Fruit fly (Drosophila melanogaster) whole organism, embryonic: Measurements from ENCODE around the gene COX7AL2.

Experiments used
- Atf3 ChIP-seq: fragments of 200-800 bp; sonication (Bioruptor generic); optimal IDR thresholded peaks from 3 replicates; lab custom pipeline; 2016; ENCODE audit warnings: missing biosample characterization, missing genetic modification characterization
- Blimp-1 ChIP-seq: fragments of 200-800 bp; sonication (Bioruptor generic); optimal IDR thresholded peaks from 3 replicates; lab custom pipeline; 2018; ENCODE audit warnings: missing biosample characterization, missing genetic modification characterization, mild to moderate bottlenecking, moderate library complexity, missing genetic modification reagents
- C15 ChIP-seq: fragments of 200-800 bp; sonication (Bioruptor generic); IDR thresholded peaks from 3 replicates; pipeline ENCODE4 v1.3.6; 2022; ENCODE audit warnings: missing biosample characterization, missing genetic modification characterization
- CG10209 ChIP-seq: fragments of 200-800 bp; sonication (Bioruptor generic); optimal IDR thresholded peaks from 3 replicates; lab custom pipeline; 2017; ENCODE audit warnings: missing biosample characterization, mild to moderate bottlenecking, missing genetic modification characterization, missing genetic modification reagents
- CG10431 ChIP-seq: fragments of 200-800 bp; sonication (Bioruptor generic); optimal IDR thresholded peaks from 3 replicates; lab custom pipeline; 2018; ENCODE audit warnings: missing biosample characterization, mild to moderate bottlenecking, missing genetic modification characterization
- CG11456 ChIP-seq: fragments of 200-800 bp; sonication (Bioruptor generic); IDR thresholded peaks from 3 replicates; pipeline ENCODE4 v1.3.6; 2022; ENCODE audit warnings: missing biosample characterization, missing genetic modification characterization
- CG12942 ChIP-seq: fragments of 200-800 bp; sonication (Bioruptor generic); optimal IDR thresholded peaks from 3 replicates; lab custom pipeline; 2016; ENCODE audit warnings: missing biosample characterization, missing genetic modification characterization
- CG14050 ChIP-seq: fragments of 200-800 bp; sonication (Bioruptor generic); IDR thresholded peaks from 3 replicates; pipeline ENCODE4 v1.3.6; 2022; ENCODE audit warnings: missing biosample characterization, missing genetic modification characterization
- CG14441 ChIP-seq: fragments of 200-800 bp; sonication (Bioruptor generic); IDR thresholded peaks from 2 replicates; pipeline ENCODE4 v1.3.6; 2022; ENCODE audit warnings: missing biosample characterization, missing genetic modification characterization
- CG15269 ChIP-seq: fragments of 200-800 bp; sonication (Bioruptor generic); optimal IDR thresholded peaks from 2 replicates; lab custom pipeline; 2018; ENCODE audit warnings: missing biosample characterization, mild to moderate bottlenecking, missing genetic modification characterization, moderate library complexity
- CG15696 ChIP-seq: fragments of 200-800 bp; sonication (Bioruptor generic); optimal IDR thresholded peaks from 2 replicates; lab custom pipeline; 2019; ENCODE audit warnings: missing biosample characterization, mild to moderate bottlenecking, missing genetic modification characterization, moderate library complexity
- CG17359 ChIP-seq: fragments of 200-800 bp; sonication (Bioruptor generic); optimal IDR thresholded peaks from 3 replicates; lab custom pipeline; 2018; ENCODE audit warnings: missing biosample characterization, mild to moderate bottlenecking, missing genetic modification characterization, moderate library complexity
- CG17802 ChIP-seq: fragments of 200-800 bp; sonication (Bioruptor generic); optimal IDR thresholded peaks from 2 replicates; lab custom pipeline; 2018; ENCODE audit warnings: missing biosample characterization, mild to moderate bottlenecking, missing genetic modification characterization, moderate library complexity
- CG2120 ChIP-seq: fragments of 200-800 bp; sonication (Bioruptor generic); optimal IDR thresholded peaks from 3 replicates; lab custom pipeline; 2016; ENCODE audit warnings: missing biosample characterization, missing genetic modification characterization
- CG2889 ChIP-seq: fragments of 200-800 bp; sonication (Bioruptor generic); IDR thresholded peaks from 3 replicates; pipeline ENCODE4 v1.3.6; 2022; ENCODE audit warnings: missing biosample characterization, missing genetic modification characterization
- CG30431 ChIP-seq: fragments of 200-800 bp; sonication (Bioruptor generic); optimal IDR thresholded peaks from 2 replicates; lab custom pipeline; 2017; ENCODE audit warnings: missing biosample characterization, missing genetic modification characterization
- CG32772 ChIP-seq: fragments of 200-800 bp; sonication (Bioruptor generic); IDR thresholded peaks from 2 replicates; pipeline ENCODE4 v1.3.6; 2022; ENCODE audit warnings: missing biosample characterization, missing genetic modification characterization
- CG4282 ChIP-seq: fragments of 200-800 bp; sonication (Bioruptor generic); optimal IDR thresholded peaks from 2 replicates; lab custom pipeline; 2016; ENCODE audit warnings: missing biosample characterization, missing genetic modification characterization
- CG4854 ChIP-seq: fragments of 200-800 bp; sonication (Bioruptor generic); optimal IDR thresholded peaks from 2 replicates; lab custom pipeline; 2016; ENCODE audit warnings: missing biosample characterization, missing genetic modification characterization, inconsistent platforms
- CTCF ChIP-seq: fragments of 200-800 bp; sonication (Bioruptor generic); optimal IDR thresholded peaks from 2 replicates; lab custom pipeline; 2017; ENCODE audit warnings: missing biosample characterization, mild to moderate bottlenecking, missing genetic modification characterization, moderate library complexity
- Camta ChIP-seq: fragments of 200-800 bp; sonication (Bioruptor generic); optimal IDR thresholded peaks from 2 replicates; lab custom pipeline; 2016; ENCODE audit warnings: missing biosample characterization, missing genetic modification characterization
- D19A ChIP-seq: fragments of 200-800 bp; optimal IDR thresholded peaks from 3 replicates; lab custom pipeline; 2019; ENCODE audit warnings: missing biosample characterization, mild to moderate bottlenecking, missing genetic modification characterization, moderate library complexity
- Dbx ChIP-seq: fragments of 200-800 bp; sonication (Bioruptor generic); IDR thresholded peaks from 3 replicates; pipeline ENCODE4 v1.3.6; 2022; ENCODE audit warnings: missing biosample characterization, missing genetic modification characterization
- ERR ChIP-seq: fragments of 200-800 bp; sonication (Bioruptor generic); optimal IDR thresholded peaks from 2 replicates; lab custom pipeline; 2016; ENCODE audit warnings: missing biosample characterization, missing genetic modification characterization
- Gsc ChIP-seq: fragments of 200-800 bp; sonication (Bioruptor generic); IDR thresholded peaks from 2 replicates; pipeline ENCODE4 v1.3.6; 2022; ENCODE audit warnings: missing biosample characterization, missing genetic modification characterization
- Gug ChIP-seq: fragments of 200-800 bp; sonication (Bioruptor generic); IDR thresholded peaks from 4 replicates; pipeline ENCODE4 v1.3.6; 2022; ENCODE audit warnings: missing biosample characterization, missing genetic modification characterization
- Hr78 ChIP-seq, 2 experiments: fragments of 200-800 bp in 1 of 2; fragments of >200 bp in 1 of 2; sonication (Bioruptor generic) in 1 of 2; optimal IDR thresholded peaks; 2 replicates each; lab custom pipeline; 2017 to 2019; ENCODE audit warnings: missing biosample characterization in 2 of 2, missing genetic modification characterization in 2 of 2, mild to moderate bottlenecking in 1 of 2, moderate library complexity in 1 of 2
- Lpt ChIP-seq: fragments of >200 bp; optimal IDR thresholded peaks from 2 replicates; lab custom pipeline; 2018; ENCODE audit warnings: missing biosample characterization, missing genetic modification characterization
- Nf-YB ChIP-seq: fragments of 200-800 bp; sonication (Bioruptor generic); optimal IDR thresholded peaks from 3 replicates; lab custom pipeline; 2019; ENCODE audit warnings: missing biosample characterization, mild to moderate bottlenecking, missing genetic modification characterization, moderate library complexity
- NfI ChIP-seq: fragments of 200-800 bp; sonication (Bioruptor generic); optimal IDR thresholded peaks from 3 replicates; lab custom pipeline; 2018; ENCODE audit warnings: missing biosample characterization, mild to moderate bottlenecking, missing genetic modification characterization, moderate library complexity
- Rfx ChIP-seq: fragments of 200-800 bp; sonication (Bioruptor generic); IDR thresholded peaks from 2 replicates; pipeline ENCODE4 v1.3.6; 2022; ENCODE audit warnings: missing biosample characterization, missing genetic modification characterization
- Sin3A ChIP-seq: fragments of >200 bp; optimal IDR thresholded peaks from 2 replicates; lab custom pipeline; 2018
- Sry-β ChIP-seq: fragments of 200-800 bp; sonication (Bioruptor generic); optimal IDR thresholded peaks from 2 replicates; lab custom pipeline; 2018; ENCODE audit warnings: missing biosample characterization, mild to moderate bottlenecking, missing genetic modification characterization, moderate library complexity
- Trl ChIP-seq, 3 experiments: fragments of >200 bp in 2 of 3; fragments of 200-800 bp in 1 of 3; sonication (Bioruptor generic) in 1 of 3; optimal IDR thresholded peaks; 2 replicates in 1 of 3; 3 replicates in 2 of 3; lab custom pipeline; 2016 to 2017; ENCODE audit warnings: missing biosample characterization in 1 of 3, missing genetic modification characterization in 1 of 3
- az2 ChIP-seq: fragments of 200-800 bp; sonication (Bioruptor generic); optimal IDR thresholded peaks from 3 replicates; lab custom pipeline; 2016; ENCODE audit warnings: missing biosample characterization, missing genetic modification characterization
- crc ChIP-seq: fragments of 200-800 bp; sonication (Bioruptor generic); optimal IDR thresholded peaks from 2 replicates; lab custom pipeline; 2016; ENCODE audit warnings: missing biosample characterization, missing genetic modification characterization
- emc ChIP-seq: fragments of 200-800 bp; sonication (Bioruptor generic); optimal IDR thresholded peaks from 2 replicates; lab custom pipeline; 2016; ENCODE audit warnings: missing biosample characterization, missing genetic modification characterization
- ewg ChIP-seq: fragments of 200-800 bp; sonication (Bioruptor generic); optimal IDR thresholded peaks from 3 replicates; lab custom pipeline; 2017; ENCODE audit warnings: mild to moderate bottlenecking, missing biosample characterization, missing genetic modification reagents, missing genetic modification characterization
- gem ChIP-seq: fragments of 200-800 bp; sonication (Bioruptor generic); optimal IDR thresholded peaks from 2 replicates; lab custom pipeline; 2019; ENCODE audit warnings: missing biosample characterization, mild to moderate bottlenecking, missing genetic modification characterization, moderate library complexity
- gsb-n ChIP-seq: fragments of 200-800 bp; sonication (Bioruptor generic); optimal IDR thresholded peaks from 3 replicates; lab custom pipeline; 2018; ENCODE audit warnings: missing biosample characterization, mild to moderate bottlenecking, missing genetic modification characterization
- knrl ChIP-seq: fragments of 200-800 bp; sonication (Bioruptor generic); IDR thresholded peaks from 3 replicates; pipeline ENCODE4 v1.3.6; 2022; ENCODE audit warnings: missing biosample characterization, missing genetic modification characterization; ENCODE audit not compliant: partially characterized antibody
- lbe ChIP-seq: fragments of 200-800 bp; sonication (Bioruptor generic); optimal IDR thresholded peaks from 2 replicates; lab custom pipeline; 2016; ENCODE audit warnings: missing biosample characterization, mild to moderate bottlenecking, missing genetic modification characterization
- mirr ChIP-seq: fragments of 200-800 bp; sonication (Bioruptor generic); optimal IDR thresholded peaks from 3 replicates; lab custom pipeline; 2018; ENCODE audit warnings: missing biosample characterization, mild to moderate bottlenecking, missing genetic modification characterization
- oc ChIP-seq: fragments of 200-800 bp; sonication (Bioruptor generic); optimal IDR thresholded peaks from 2 replicates; lab custom pipeline; 2018; ENCODE audit warnings: missing biosample characterization, mild to moderate bottlenecking, missing genetic modification characterization, moderate library complexity
- pnt ChIP-seq: fragments of 200-800 bp; sonication (Bioruptor generic); optimal IDR thresholded peaks from 3 replicates; lab custom pipeline; 2016; ENCODE audit warnings: missing biosample characterization, missing genetic modification characterization
- sc ChIP-seq, 3 experiments: fragments of >200 bp in 2 of 3; fragments of 200-800 bp in 1 of 3; sonication (Bioruptor generic) in 1 of 3; optimal IDR thresholded peaks; 2 replicates in 2 of 3; 3 replicates in 1 of 3; lab custom pipeline; 2017; ENCODE audit warnings: mild to moderate bottlenecking in 1 of 3, missing biosample characterization in 1 of 3, missing genetic modification characterization in 1 of 3, missing genetic modification reagents in 1 of 3
- sna ChIP-seq: fragments of 200-800 bp; sonication (Bioruptor generic); IDR thresholded peaks from 2 replicates; pipeline ENCODE4 v1.3.6; 2022; ENCODE audit warnings: missing biosample characterization, missing genetic modification characterization; ENCODE audit not compliant: partially characterized antibody
- tin ChIP-seq: fragments of 200-800 bp; sonication (Bioruptor generic); optimal IDR thresholded peaks from 3 replicates; lab custom pipeline; 2016; ENCODE audit warnings: missing biosample characterization, missing genetic modification characterization
- vnd ChIP-seq: fragments of 200-800 bp; sonication (Bioruptor generic); IDR thresholded peaks from 3 replicates; pipeline ENCODE4 v1.3.6; 2022; ENCODE audit warnings: missing biosample characterization, missing genetic modification characterization; ENCODE audit not compliant: partially characterized antibody
- wek ChIP-seq: fragments of 200-800 bp; sonication (Bioruptor generic); optimal IDR thresholded peaks from 3 replicates; lab custom pipeline; 2018; ENCODE audit warnings: missing biosample characterization, mild to moderate bottlenecking, missing genetic modification characterization, moderate library complexity

Gene COX7AL2

dm6 chr2L:2182735-2183340 lies 14.9 kb downstream of the COX7AL2 start (continued):
- TF ChIP-seq vnd (GFP tag; lab: Robert Waterston, UW) = no peak
- no peak for TF ChIP-seq NfI (GFP tag; lab: Kevin White, UChicago)
- TF ChIP-seq CG4854 (GFP tag; lab: Kevin White, UChicago) = no peak
- no peak for TF ChIP-seq CG12942 (GFP tag; lab: Kevin White, UChicago)
- TF ChIP-seq Blimp-1 (GFP tag; lab: Kevin White, UChicago) = peak; percentile 33
- TF ChIP-seq sc (optimal IDR thresholded peaks at IDR 0.05; lab: Kevin White, UChicago) = no peak
- peak; percentile 52 for TF ChIP-seq sc (GFP tag; optimal IDR thresholded peaks at IDR 0.05; lab: Kevin White, UChicago)
- TF ChIP-seq CG30431 (GFP tag; lab: Kevin White, UChicago) = peak; percentile 85
- peak; percentile 65 for TF ChIP-seq Camta (GFP tag; lab: Kevin White, UChicago)
- TF ChIP-seq CG14050 (GFP tag; lab: Robert Waterston, UW) = no peak
- TF ChIP-seq Atf3 (GFP tag; lab: Kevin White, UChicago) = peak; percentile 73
- TF ChIP-seq CTCF (GFP tag; lab: Kevin White, UChicago) = no peak
- no peak for TF ChIP-seq CG2889
- TF ChIP-seq sna (GFP tag; lab: Robert Waterston, UW) = no peak
- no peak for TF ChIP-seq CG11456 (GFP tag; lab: Robert Waterston, UW)
- no peak for TF ChIP-seq CG10431 (GFP tag; lab: Kevin White, UChicago)
- TF ChIP-seq emc = no peak
- no peak for TF ChIP-seq wek (GFP tag; lab: Kevin White, UChicago)
- TF ChIP-seq az2 (GFP tag; lab: Kevin White, UChicago) = peak; percentile 51
- TF ChIP-seq Rfx (GFP tag; lab: Robert Waterston, UW) = no peak
- peak; percentile 78 for TF ChIP-seq gsb-n
- TF ChIP-seq crc (GFP tag; lab: Kevin White, UChicago) = no peak
- TF ChIP-seq mirr (GFP tag; lab: Kevin White, UChicago) = no peak
- TF ChIP-seq tin = peak; percentile 69
- TF ChIP-seq Hr78 (GFP tag; optimal IDR thresholded peaks at IDR 0.05; lab: Kevin White, UChicago) = no peak
- no peak for TF ChIP-seq Gsc (GFP tag; lab: Robert Waterston, UW)
- no peak for TF ChIP-seq CG2120 (GFP tag; lab: Kevin White, UChicago)
- TF ChIP-seq oc (tag; lab: Kevin White, UChicago) = no peak
- no peak for TF ChIP-seq Trl (optimal IDR thresholded peaks at IDR 0.05; lab: Kevin White, UChicago)
- peak; percentile 76 for TF ChIP-seq Trl (GFP tag; optimal IDR thresholded peaks at IDR 0.05; lab: Kevin White, UChicago)
- peak; percentile 72 for TF ChIP-seq pnt (GFP tag; lab: Kevin White, UChicago)
- TF ChIP-seq knrl (GFP tag; lab: Robert Waterston, UW) = no peak
- peak; percentile 63; the same call in 2 of the 4 replicates for TF ChIP-seq Gug
- TF ChIP-seq ERR (GFP tag; lab: Kevin White, UChicago) = no peak
- no peak for TF ChIP-seq Sin3A (lab: Kevin White, UChicago)
- peak; percentile 77 for TF ChIP-seq gem (tag; lab: Kevin White, UChicago)
- peak; percentile 45 for TF ChIP-seq Nf-YB (GFP tag; lab: Kevin White, UChicago)
- no peak for TF ChIP-seq CG4282
- TF ChIP-seq lbe (GFP tag; lab: Kevin White, UChicago) = no peak
- TF ChIP-seq CG17802 (tag; lab: Kevin White, UChicago) = no peak
- TF ChIP-seq Lpt = no peak
- no peak for TF ChIP-seq CG17359 (tag; lab: Kevin White, UChicago)
- TF ChIP-seq ewg = no peak
- peak; percentile 54 for TF ChIP-seq CG10209 (GFP tag; lab: Kevin White, UChicago)
- no peak for TF ChIP-seq CG14441 (GFP tag; lab: Robert Waterston, UW)
- TF ChIP-seq Sry-β (GFP tag; lab: Kevin White, UChicago) = no peak
- no peak for TF ChIP-seq Dbx (GFP tag; lab: Robert Waterston, UW)
- no peak for TF ChIP-seq CG15269 (tag; lab: Kevin White, UChicago)
- peak; percentile 49; the same call in 1 of the 2 replicates for TF ChIP-seq CG32772 (GFP tag; lab: Robert Waterston, UW)
- no peak for TF ChIP-seq C15 (GFP tag; lab: Robert Waterston, UW)
- TF ChIP-seq D19A = peak; percentile 70
- TF ChIP-seq CG15696 (tag; lab: Kevin White, UChicago) = peak; percentile 96
